Worm (Caenorhabditis elegans) whole organism, L1 larva: Measurements from ENCODE around the gene C18F10.2.

Source experiments
- C04F5.9 ChIP-seq: sonication (generic microtip); optimal IDR thresholded peaks from 2 replicates; lab custom pipeline; 2016; ENCODE audit warnings: missing genetic modification characterization, missing compliant biosample characterization
- F16B12.6 ChIP-seq: fragments of 150-350 bp; optimal IDR thresholded peaks from 2 replicates; lab custom pipeline; 2014; ENCODE audit warnings: missing biosample characterization, missing genetic modification characterization
- aha-1 ChIP-seq: fragments of 150-350 bp; optimal IDR thresholded peaks from 2 replicates; lab custom pipeline; 2014; ENCODE audit warnings: missing biosample characterization, missing genetic modification characterization
- aly-2 ChIP-seq: fragments of 150-350 bp; optimal IDR thresholded peaks from 2 replicates; lab custom pipeline; 2014; ENCODE audit warnings: missing biosample characterization, missing genetic modification characterization
- ceh-8 ChIP-seq: fragments of 200-800 bp; sonication (Bioruptor generic); optimal IDR thresholded peaks from 2 replicates; lab custom pipeline; 2018; ENCODE audit warnings: mild to moderate bottlenecking, missing genetic modification characterization, moderate library complexity, missing compliant biosample characterization
- ceh-82 ChIP-seq, 3 experiments: fragments of 150-350 bp in 1 of 3; sonication (generic microtip) in 2 of 3; optimal IDR thresholded peaks; 2 replicates each; lab custom pipeline; 2014 to 2017; ENCODE audit warnings: missing biosample characterization in 3 of 3, missing genetic modification characterization in 3 of 3
- ceh-90 ChIP-seq: sonication (generic microtip); optimal IDR thresholded peaks from 2 replicates; lab custom pipeline; 2016; ENCODE audit warnings: missing genetic modification characterization, missing compliant biosample characterization
- ces-1 ChIP-seq: fragments of 150-350 bp; optimal IDR thresholded peaks from 2 replicates; lab custom pipeline; 2014; ENCODE audit warnings: missing biosample characterization, missing genetic modification reagents, missing genetic modification characterization
- efl-1 ChIP-seq, 4 experiments: fragments of 150-350 bp; optimal IDR thresholded peaks in 3 of 4; peaks in 1 of 4; 1 replicate in 1 of 4; 2 replicates in 3 of 4; lab custom pipeline; 2014; ENCODE audit warnings: missing biosample characterization in 2 of 4, missing genetic modification characterization in 2 of 4, missing genetic modification reagents in 2 of 4
- efl-3 ChIP-seq: fragments of 200-800 bp; sonication (Bioruptor generic); optimal IDR thresholded peaks from 2 replicates; lab custom pipeline; 2018; ENCODE audit warnings: mild to moderate bottlenecking, missing genetic modification characterization, missing compliant biosample characterization
- fkh-10 ChIP-seq: sonication (generic microtip); optimal IDR thresholded peaks from 2 replicates; lab custom pipeline; 2017; ENCODE audit warnings: missing biosample characterization, missing genetic modification reagents, missing genetic modification characterization
- fkh-4 ChIP-seq: sonication (generic microtip); optimal IDR thresholded peaks from 2 replicates; lab custom pipeline; 2016; ENCODE audit warnings: missing compliant biosample characterization, missing genetic modification characterization, borderline replicate concordance
- fkh-8 ChIP-seq: sonication (generic microtip); optimal IDR thresholded peaks from 2 replicates; lab custom pipeline; 2016; ENCODE audit warnings: mild to moderate bottlenecking, missing genetic modification characterization, missing compliant biosample characterization
- hlh-17 ChIP-seq: fragments of 200-800 bp; sonication (Bioruptor generic); optimal IDR thresholded peaks from 2 replicates; lab custom pipeline; 2018; ENCODE audit warnings: missing genetic modification characterization, mild to moderate bottlenecking, missing compliant biosample characterization, moderate library complexity, borderline replicate concordance
- hlh-4 ChIP-seq: sonication (generic microtip); optimal IDR thresholded peaks from 2 replicates; lab custom pipeline; 2016; ENCODE audit warnings: mild to moderate bottlenecking, missing genetic modification characterization, missing compliant biosample characterization
- hpl-2 ChIP-seq: fragments of 150-350 bp; optimal IDR thresholded peaks from 2 replicates; lab custom pipeline; 2014; ENCODE audit warnings: missing biosample characterization, missing genetic modification reagents, missing genetic modification characterization
- isw-1 ChIP-seq: fragments of 200-800 bp; sonication (Bioruptor generic); IDR thresholded peaks from 2 replicates; pipeline ENCODE4 v1.3.6; 2022; ENCODE audit warnings: missing genetic modification characterization, missing compliant biosample characterization
- jun-1 ChIP-seq: fragments of 150-350 bp; optimal IDR thresholded peaks from 2 replicates; lab custom pipeline; 2014; ENCODE audit warnings: missing biosample characterization, missing genetic modification reagents, missing genetic modification characterization
- lin-14 ChIP-seq: fragments of 200-800 bp; sonication (Bioruptor generic); optimal IDR thresholded peaks from 2 replicates; lab custom pipeline; 2018; ENCODE audit warnings: mild to moderate bottlenecking, missing genetic modification characterization, moderate library complexity, missing compliant biosample characterization
- lin-35 ChIP-seq, 2 experiments: fragments of 150-350 bp; optimal IDR thresholded peaks; 2 replicates each; lab custom pipeline; 2014; ENCODE audit warnings: missing biosample characterization in 2 of 2, missing genetic modification characterization in 2 of 2, missing genetic modification reagents in 2 of 2
- lsy-2 ChIP-seq, 2 experiments: fragments of 150-350 bp; optimal IDR thresholded peaks; 2 replicates each; lab custom pipeline; 2014; ENCODE audit warnings: missing biosample characterization in 2 of 2, missing genetic modification characterization in 2 of 2
- mdl-1 ChIP-seq, 2 experiments: fragments of 150-350 bp; optimal IDR thresholded peaks; 2 replicates each; lab custom pipeline; 2014 to 2017; ENCODE audit warnings: missing biosample characterization in 2 of 2, missing genetic modification characterization in 2 of 2, inconsistent platforms in 1 of 2
- nhr-28 ChIP-seq: fragments of 150-350 bp; optimal IDR thresholded peaks from 2 replicates; lab custom pipeline; 2014; ENCODE audit warnings: missing biosample characterization, missing genetic modification characterization
- nhr-71 ChIP-seq: sonication (generic microtip); optimal IDR thresholded peaks from 2 replicates; lab custom pipeline; 2016; ENCODE audit warnings: mild to moderate bottlenecking, missing genetic modification characterization, moderate library complexity, missing compliant biosample characterization
- nhr-85 ChIP-seq: sonication (generic microtip); peaks from one replicate; lab custom pipeline; 2016; ENCODE audit warnings: missing genetic modification characterization, inconsistent platforms, missing compliant biosample characterization
- nhr-90 ChIP-seq: sonication (generic microtip); optimal IDR thresholded peaks from 2 replicates; lab custom pipeline; 2016; ENCODE audit warnings: mild to moderate bottlenecking, missing genetic modification characterization, missing compliant biosample characterization; ENCODE audit not compliant: poor library complexity
- pax-3 ChIP-seq: fragments of 200-800 bp; sonication (Bioruptor generic); optimal IDR thresholded peaks from 2 replicates; lab custom pipeline; 2018; ENCODE audit warnings: mild to moderate bottlenecking, missing genetic modification characterization, moderate library complexity, missing compliant biosample characterization
- skn-1 ChIP-seq: fragments of 150-350 bp; optimal IDR thresholded peaks from 2 replicates; lab custom pipeline; 2014; ENCODE audit warnings: missing biosample characterization, missing genetic modification characterization
- snpc-4 ChIP-seq: fragments of 150-350 bp; optimal IDR thresholded peaks from 2 replicates; lab custom pipeline; 2014; ENCODE audit warnings: missing biosample characterization, missing genetic modification characterization
- sox-4 ChIP-seq: sonication (generic microtip); optimal IDR thresholded peaks from 2 replicates; lab custom pipeline; 2016; ENCODE audit warnings: missing genetic modification characterization, missing compliant biosample characterization
- sup-37 ChIP-seq: fragments of 200-800 bp; sonication (Bioruptor generic); optimal IDR thresholded peaks from 2 replicates; lab custom pipeline; 2018; ENCODE audit warnings: mild to moderate bottlenecking, missing genetic modification characterization, missing compliant biosample characterization
- swsn-7 ChIP-seq: sonication (generic microtip); optimal IDR thresholded peaks from 2 replicates; lab custom pipeline; 2016; ENCODE audit warnings: missing genetic modification characterization, missing compliant biosample characterization
- tbx-2 ChIP-seq: sonication (generic microtip); optimal IDR thresholded peaks from 2 replicates; lab custom pipeline; 2016; ENCODE audit warnings: missing genetic modification characterization, missing compliant biosample characterization
- tlp-1 ChIP-seq: fragments of 150-350 bp; optimal IDR thresholded peaks from 2 replicates; lab custom pipeline; 2014; ENCODE audit warnings: missing biosample characterization, missing genetic modification characterization
- unc-86 ChIP-seq: sonication (generic microtip); optimal IDR thresholded peaks from 2 replicates; lab custom pipeline; 2016; ENCODE audit warnings: missing genetic modification characterization, missing compliant biosample characterization
- xbp-1 ChIP-seq: sonication (generic microtip); optimal IDR thresholded peaks from 2 replicates; lab custom pipeline; 2016; ENCODE audit warnings: missing genetic modification characterization, missing compliant biosample characterization

C18F10.2 gene

ce11 chrIII:6303787-6304186 lies 30.8 kb downstream of the C18F10.2 start (continued):
- TF ChIP-seq fkh-8 (tag; lab: Kevin White, UChicago) (no peak), nhr-85 (tag; lab: Kevin White, UChicago) (no peak), sox-4 (tag; lab: Kevin White, UChicago) (no peak), lin-14 (GFP tag; lab: Kevin White, UChicago) (no peak), C04F5.9 (tag; lab: Kevin White, UChicago) (no peak), ceh-82 (tag; optimal IDR thresholded peaks at IDR 0.05; lab: Kevin White, UChicago) (no peak), tlp-1 (no peak), aly-2 (no peak)
- TF ChIP-seq, all 84 proteins: peak for 5

- TF ChIP-seq pax-3 (tag; lab: Kevin White, UChicago) (no peak), jun-1 (tag; lab: Kevin White, UChicago) (no peak), efl-1 (optimal IDR thresholded peaks at IDR 0.05; lab: Kevin White, UChicago) (no peak), efl-1 (GFP tag; optimal IDR thresholded peaks at IDR 0.05 in 1 of 2; lab: Kevin White, UChicago) (no peak), snpc-4 (tag; lab: Kevin White, UChicago) (no peak), nhr-71 (tag; lab: Kevin White, UChicago) (peak; percentile 9), efl-3 (GFP tag; lab: Kevin White, UChicago) (no peak), lin-14 (GFP tag; lab: Kevin White, UChicago) (peak; percentile 66), nhr-90 (no peak), F16B12.6 (no peak), lsy-2 (tag; optimal IDR thresholded peaks at IDR 0.05; lab: Kevin White, UChicago) (peak in 1 of 2 experiments; percentile 27), lin-35 (GFP tag; optimal IDR thresholded peaks at IDR 0.05; lab: Kevin White, UChicago) (no peak), swsn-7 (tag; lab: Kevin White, UChicago) (no peak), fkh-10 (GFP tag; lab: Kevin White, UChicago) (peak; percentile 67), aha-1 (no peak), ceh-90 (no peak), unc-86 (no peak)
These were observed 34.9 kb downstream of the C18F10.2 start for ce11 chrIII:6307832-6308231.

- TF ChIP-seq skn-1 (tag; lab: Kevin White, UChicago) (no peak), aly-2 (no peak), nhr-85 (tag; lab: Kevin White, UChicago) (no peak), ceh-8 (no peak), jun-1 (tag; lab: Kevin White, UChicago) (no peak)
These were observed 36.1 kb downstream of the C18F10.2 start, which contains the start of gene gar-2 for ce11 chrIII:6309066-6309465. Gene gar-2 (plus strand): TSS chrIII:6309366.

- no peak for TF ChIP-seq xbp-1 (tag; lab: Kevin White, UChicago)
- TF ChIP-seq nhr-28 (tag; lab: Kevin White, UChicago) = no peak
- TF ChIP-seq tbx-2 (tag; lab: Kevin White, UChicago) = no peak
- TF ChIP-seq nhr-71 (tag; lab: Kevin White, UChicago) = peak; percentile 8
- no peak for TF ChIP-seq hlh-17 (GFP tag; lab: Kevin White, UChicago)
- TF ChIP-seq nhr-90 = no peak
- TF ChIP-seq fkh-4 (tag; lab: Kevin White, UChicago) = no peak
- TF ChIP-seq sup-37 (GFP tag; lab: Kevin White, UChicago) = no peak
- TF ChIP-seq mdl-1 (tag; optimal IDR thresholded peaks at IDR 0.05; lab: Kevin White, UChicago) = no peak
- no peak for TF ChIP-seq isw-1 (GFP tag; lab: Robert Waterston, UW)
- peak; percentile 30 for TF ChIP-seq ces-1 (GFP tag; lab: Kevin White, UChicago)
- TF ChIP-seq skn-1 (tag; lab: Kevin White, UChicago) = no peak
- TF ChIP-seq lin-14 (GFP tag; lab: Kevin White, UChicago) = peak; percentile 66
- no peak for TF ChIP-seq hpl-2 (GFP tag; lab: Kevin White, UChicago)
- TF ChIP-seq lsy-2 (tag; optimal IDR thresholded peaks at IDR 0.05; lab: Kevin White, UChicago) = peak in 1 of 2 experiments; percentile 5
- TF ChIP-seq snpc-4 (tag; lab: Kevin White, UChicago) = no peak
- TF ChIP-seq ceh-82 (tag; optimal IDR thresholded peaks at IDR 0.05; lab: Kevin White, UChicago) = peak in 1 of 3 experiments; percentile 2
- no peak for TF ChIP-seq hlh-4 (tag; lab: Kevin White, UChicago)
- TF ChIP-seq fkh-10 (GFP tag; lab: Kevin White, UChicago) = peak; percentile 87
- TF ChIP-seq, all 84 proteins: peak for 6
These were observed 37.4 kb downstream of the C18F10.2 start for ce11 chrIII:6310352-6310751.
